Fruit fly (Drosophila melanogaster) whole organism, embryonic: ENCODE results near the gene Trpgamma.

Experiments
- Atf6 ChIP-seq: fragments of 200-800 bp; sonication (Bioruptor generic); IDR thresholded peaks from 2 replicates; pipeline ENCODE4 v1.3.6; 2022; ENCODE audit warnings: missing biosample characterization, missing genetic modification characterization
- CG12744 ChIP-seq: fragments of 200-800 bp; sonication (Bioruptor generic); optimal IDR thresholded peaks from 2 replicates; lab custom pipeline; 2016; ENCODE audit warnings: missing biosample characterization, missing genetic modification characterization
- CG15011 ChIP-seq: fragments of 200-800 bp; sonication (Bioruptor generic); optimal IDR thresholded peaks from 3 replicates; lab custom pipeline; 2018; ENCODE audit warnings: missing biosample characterization, mild to moderate bottlenecking, missing genetic modification characterization
- CG1603 ChIP-seq: fragments of 200-800 bp; sonication (Bioruptor generic); optimal IDR thresholded peaks from 2 replicates; lab custom pipeline; 2019; ENCODE audit warnings: missing biosample characterization, mild to moderate bottlenecking, missing genetic modification characterization, moderate library complexity
- CG17328 ChIP-seq: fragments of 200-800 bp; sonication (Bioruptor generic); IDR thresholded peaks from 2 replicates; pipeline ENCODE4 v1.3.6; 2022; ENCODE audit warnings: missing biosample characterization, missing genetic modification characterization
- CG17385 ChIP-seq: fragments of 200-800 bp; sonication (Bioruptor generic); optimal IDR thresholded peaks from 3 replicates; lab custom pipeline; 2018; ENCODE audit warnings: missing biosample characterization, mild to moderate bottlenecking, missing genetic modification characterization
- CG17829 ChIP-seq: fragments of 200-800 bp; optimal IDR thresholded peaks from 2 replicates; lab custom pipeline; 2019; ENCODE audit warnings: missing biosample characterization, mild to moderate bottlenecking, missing genetic modification characterization, moderate library complexity
- CG1832 ChIP-seq: fragments of 200-800 bp; sonication (Bioruptor generic); optimal IDR thresholded peaks from 2 replicates; lab custom pipeline; 2017; ENCODE audit warnings: missing biosample characterization, mild to moderate bottlenecking, missing genetic modification characterization, inconsistent platforms
- CG18476 ChIP-seq: fragments of 200-800 bp; sonication (Bioruptor generic); optimal IDR thresholded peaks from 2 replicates; lab custom pipeline; 2016; ENCODE audit warnings: missing biosample characterization, mild to moderate bottlenecking, missing genetic modification characterization
- CG2129 ChIP-seq: fragments of 200-800 bp; sonication (Bioruptor generic); IDR thresholded peaks from 2 replicates; pipeline ENCODE4 v1.3.6; 2022; ENCODE audit warnings: missing biosample characterization, missing genetic modification characterization; ENCODE audit not compliant: partially characterized antibody
- CG2678 ChIP-seq: fragments of 200-800 bp; sonication (Bioruptor generic); optimal IDR thresholded peaks from 3 replicates; lab custom pipeline; 2019; ENCODE audit warnings: missing biosample characterization, mild to moderate bottlenecking, missing genetic modification characterization, moderate library complexity
- CG30431 ChIP-seq: fragments of 200-800 bp; sonication (Bioruptor generic); optimal IDR thresholded peaks from 2 replicates; lab custom pipeline; 2017; ENCODE audit warnings: missing biosample characterization, missing genetic modification characterization
- CG32532 ChIP-seq: fragments of 200-800 bp; sonication (Bioruptor generic); IDR thresholded peaks from 2 replicates; pipeline ENCODE4 v1.3.6; 2022; ENCODE audit warnings: missing biosample characterization, missing genetic modification characterization
- CG3407 ChIP-seq: fragments of 200-800 bp; sonication (Bioruptor generic); optimal IDR thresholded peaks from 2 replicates; lab custom pipeline; 2018; ENCODE audit warnings: missing biosample characterization, mild to moderate bottlenecking, missing genetic modification characterization
- CG34376 ChIP-seq: fragments of 200-800 bp; sonication (Bioruptor generic); optimal IDR thresholded peaks from 2 replicates; lab custom pipeline; 2018; ENCODE audit warnings: missing biosample characterization, mild to moderate bottlenecking, missing genetic modification characterization
- CG3726 ChIP-seq: fragments of 200-800 bp; sonication (Bioruptor generic); IDR thresholded peaks from 3 replicates; pipeline ENCODE4, ENCODE4 v1.3.6; 2022; ENCODE audit warnings: missing biosample characterization, missing genetic modification characterization
- CG4360 ChIP-seq: fragments of 200-800 bp; sonication (Bioruptor generic); IDR thresholded peaks from 2 replicates; pipeline ENCODE4 v1.3.6; 2022; ENCODE audit warnings: missing biosample characterization, missing genetic modification characterization
- CG5245 ChIP-seq: fragments of 200-800 bp; sonication (Bioruptor generic); optimal IDR thresholded peaks from 3 replicates; lab custom pipeline; 2016; ENCODE audit warnings: missing biosample characterization, missing genetic modification characterization
- CG6791 ChIP-seq: fragments of 200-800 bp; sonication (Bioruptor generic); IDR thresholded peaks from 3 replicates; pipeline ENCODE4 v1.3.6; 2022; ENCODE audit warnings: missing biosample characterization, missing genetic modification characterization; ENCODE audit not compliant: partially characterized antibody
- CG7839 ChIP-seq: fragments of 200-800 bp; sonication (Bioruptor generic); optimal IDR thresholded peaks from 3 replicates; lab custom pipeline; 2018; ENCODE audit warnings: missing biosample characterization, mild to moderate bottlenecking, missing genetic modification characterization, moderate library complexity
- CG8290 ChIP-seq, 3 experiments: fragments of 200-800 bp; sonication (Bioruptor generic); optimal IDR thresholded peaks; 2 replicates each; lab custom pipeline; 2016 to 2019; ENCODE audit warnings: missing biosample characterization in 3 of 3, missing genetic modification characterization in 3 of 3, mild to moderate bottlenecking in 2 of 3, moderate library complexity in 1 of 3
- CG8478 ChIP-seq: fragments of >200 bp; optimal IDR thresholded peaks from 2 replicates; lab custom pipeline; 2018
- CG9215 ChIP-seq: fragments of 200-800 bp; sonication (Bioruptor generic); IDR thresholded peaks from 2 replicates; pipeline ENCODE4 v1.3.6; 2022; ENCODE audit warnings: missing biosample characterization, missing genetic modification characterization
- CG9876 ChIP-seq: fragments of 200-800 bp; sonication (Bioruptor generic); optimal IDR thresholded peaks from 2 replicates; lab custom pipeline; 2016; ENCODE audit warnings: missing biosample characterization, missing genetic modification characterization
- Doc3 ChIP-seq: fragments of 200-800 bp; sonication (Bioruptor generic); IDR thresholded peaks from 3 replicates; pipeline ENCODE4 v1.3.6; 2022; ENCODE audit warnings: missing biosample characterization, missing genetic modification characterization; ENCODE audit not compliant: partially characterized antibody
- Gug ChIP-seq: fragments of 200-800 bp; sonication (Bioruptor generic); IDR thresholded peaks from 4 replicates; pipeline ENCODE4 v1.3.6; 2022; ENCODE audit warnings: missing biosample characterization, missing genetic modification characterization
- HLH54F ChIP-seq: fragments of 200-800 bp; sonication (Bioruptor generic); optimal IDR thresholded peaks from 3 replicates; lab custom pipeline; 2016; ENCODE audit warnings: missing biosample characterization, missing genetic modification characterization
- Hey ChIP-seq: fragments of 200-800 bp; sonication (Bioruptor generic); optimal IDR thresholded peaks from 3 replicates; lab custom pipeline; 2018; ENCODE audit warnings: missing biosample characterization, mild to moderate bottlenecking, missing genetic modification characterization
- Hmr ChIP-seq: fragments of 200-800 bp; sonication (Bioruptor generic); optimal IDR thresholded peaks from 3 replicates; lab custom pipeline; 2017; ENCODE audit warnings: mild to moderate bottlenecking, missing biosample characterization, missing genetic modification reagents, missing genetic modification characterization
- Hsf ChIP-seq: fragments of 200-800 bp; sonication (Bioruptor generic); optimal IDR thresholded peaks from 3 replicates; lab custom pipeline; 2016; ENCODE audit warnings: missing biosample characterization, missing genetic modification characterization
- PHDP ChIP-seq: fragments of 200-800 bp; sonication (Bioruptor generic); optimal IDR thresholded peaks from 3 replicates; lab custom pipeline; 2018; ENCODE audit warnings: missing biosample characterization, mild to moderate bottlenecking, missing genetic modification characterization, moderate library complexity
- Side ChIP-seq: fragments of 200-800 bp; sonication (Bioruptor generic); optimal IDR thresholded peaks from 2 replicates; lab custom pipeline; 2016; ENCODE audit warnings: missing biosample characterization, missing genetic modification characterization
- Six4 ChIP-seq: fragments of 200-800 bp; sonication (Bioruptor generic); optimal IDR thresholded peaks from 2 replicates; lab custom pipeline; 2016; ENCODE audit warnings: missing biosample characterization, missing genetic modification characterization
- bsh ChIP-seq, 2 experiments: fragments of 200-800 bp; sonication (Bioruptor generic); optimal IDR thresholded peaks; 2 replicates each; lab custom pipeline; 2017 to 2018; ENCODE audit warnings: mild to moderate bottlenecking in 2 of 2, missing biosample characterization in 2 of 2, missing genetic modification characterization in 2 of 2, moderate library complexity in 1 of 2
- cad ChIP-seq: fragments of >200 bp; optimal IDR thresholded peaks from 2 replicates; lab custom pipeline; 2017; ENCODE audit warnings: missing biosample characterization, missing genetic modification characterization
- caup ChIP-seq: fragments of 200-800 bp; sonication (Bioruptor generic); optimal IDR thresholded peaks from 3 replicates; lab custom pipeline; 2017; ENCODE audit warnings: missing biosample characterization, mild to moderate bottlenecking, missing genetic modification characterization, moderate library complexity; ENCODE audit not compliant: severe bottlenecking
- corto ChIP-seq: fragments of 200-800 bp; sonication (Bioruptor generic); optimal IDR thresholded peaks from 2 replicates; lab custom pipeline; 2016; ENCODE audit warnings: missing biosample characterization, mild to moderate bottlenecking, missing genetic modification characterization, moderate library complexity
- eve ChIP-seq, 2 experiments: fragments of >200 bp; optimal IDR thresholded peaks; 2 replicates each; lab custom pipeline; 2017; ENCODE audit warnings: missing biosample characterization in 2 of 2, missing genetic modification characterization in 2 of 2
- kah ChIP-seq: fragments of 200-800 bp; sonication (Bioruptor generic); optimal IDR thresholded peaks from 2 replicates; lab custom pipeline; 2018; ENCODE audit warnings: missing biosample characterization, mild to moderate bottlenecking, missing genetic modification characterization
- mam ChIP-seq: fragments of 200-800 bp; sonication (Bioruptor generic); optimal IDR thresholded peaks from 3 replicates; lab custom pipeline; 2016; ENCODE audit warnings: missing biosample characterization, missing genetic modification characterization
- onecut ChIP-seq: fragments of 200-800 bp; sonication (Bioruptor generic); IDR thresholded peaks from 2 replicates; pipeline ENCODE4 v1.3.6; 2022; ENCODE audit warnings: missing biosample characterization, missing genetic modification characterization
- pb ChIP-seq: fragments of 200-800 bp; sonication (Bioruptor generic); optimal IDR thresholded peaks from 3 replicates; lab custom pipeline; 2016; ENCODE audit warnings: missing biosample characterization, missing genetic modification characterization
- repo ChIP-seq: fragments of 200-800 bp; sonication (Bioruptor generic); optimal IDR thresholded peaks from 2 replicates; lab custom pipeline; 2016; ENCODE audit warnings: missing biosample characterization, missing genetic modification characterization
- row ChIP-seq: fragments of 200-800 bp; sonication (Bioruptor generic); IDR thresholded peaks from 3 replicates; pipeline ENCODE4 v1.3.6; 2022; ENCODE audit warnings: missing biosample characterization, missing genetic modification characterization
- schlank ChIP-seq: fragments of 200-800 bp; sonication (Bioruptor generic); optimal IDR thresholded peaks from 2 replicates; lab custom pipeline; 2018; ENCODE audit warnings: missing biosample characterization, mild to moderate bottlenecking, missing genetic modification characterization
- so ChIP-seq: fragments of 200-800 bp; sonication (Bioruptor generic); IDR thresholded peaks from 3 replicates; pipeline ENCODE4 v1.3.6; 2022; ENCODE audit warnings: missing biosample characterization, missing genetic modification characterization
- stwl ChIP-seq: fragments of 200-800 bp; sonication (Bioruptor generic); optimal IDR thresholded peaks from 3 replicates; lab custom pipeline; 2018; ENCODE audit warnings: missing biosample characterization, mild to moderate bottlenecking, missing genetic modification characterization, moderate library complexity
- tll ChIP-seq, 2 experiments: fragments of 200-800 bp in 1 of 2; fragments of >200 bp in 1 of 2; sonication (Bioruptor generic) in 1 of 2; optimal IDR thresholded peaks; 2 replicates each; lab custom pipeline; 2017 to 2019; ENCODE audit warnings: missing biosample characterization in 2 of 2, missing genetic modification characterization in 2 of 2, mild to moderate bottlenecking in 1 of 2, moderate library complexity in 1 of 2
- ttk ChIP-seq: fragments of 200-800 bp; sonication (Bioruptor generic); IDR thresholded peaks from 2 replicates; pipeline ENCODE4 v2.1.2; 2022; ENCODE audit warnings: missing biosample characterization, missing genetic modification characterization
- vnd ChIP-seq: fragments of 200-800 bp; sonication (Bioruptor generic); IDR thresholded peaks from 3 replicates; pipeline ENCODE4 v1.3.6; 2022; ENCODE audit warnings: missing biosample characterization, missing genetic modification characterization; ENCODE audit not compliant: partially characterized antibody
- zen2 ChIP-seq: fragments of 200-800 bp; sonication (Bioruptor generic); IDR thresholded peaks from 3 replicates; pipeline ENCODE4 v1.3.6; 2022; ENCODE audit warnings: missing biosample characterization, missing genetic modification characterization; ENCODE audit not compliant: partially characterized antibody

Trpgamma gene

DNA sequence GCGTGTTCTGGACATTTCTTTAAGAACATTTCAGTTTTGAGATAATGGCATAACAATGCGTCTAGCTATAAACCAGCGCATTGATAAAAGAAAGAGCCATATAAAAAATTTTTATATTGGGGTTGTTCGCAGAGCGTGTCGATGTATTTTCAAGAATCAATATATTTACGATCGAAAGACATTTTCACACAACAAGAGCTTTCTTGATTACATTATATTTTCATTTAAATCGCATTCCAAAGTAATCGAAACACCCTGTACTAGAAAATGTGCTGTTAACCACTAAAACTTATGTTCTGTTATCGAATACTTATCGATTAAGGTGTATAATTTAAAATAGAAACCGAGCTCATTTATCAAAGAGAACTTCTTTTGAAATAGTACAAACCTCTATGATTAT lies 27.3 kb upstream of the Trpgamma start (continued):
- TF ChIP-seq zen2 (GFP tag; lab: Robert Waterston, UW) (no peak), row (peak; percentile 60), corto (GFP tag; lab: Kevin White, UChicago) (no peak), Gug (GFP tag; lab: Robert Waterston, UW) (no peak), CG7839 (no peak), CG1832 (GFP tag; lab: Kevin White, UChicago) (no peak), Doc3 (no peak), HLH54F (GFP tag; lab: Kevin White, UChicago) (peak; percentile 48), caup (GFP tag; lab: Kevin White, UChicago) (peak; percentile 47), CG15011 (GFP tag; lab: Kevin White, UChicago) (no peak), tll (GFP tag; optimal IDR thresholded peaks at IDR 0.05; lab: Kevin White, UChicago) (no peak), CG2678 (tag; lab: Kevin White, UChicago) (no peak), Hmr (GFP tag; lab: Kevin White, UChicago) (peak; percentile 34), CG34376 (GFP tag; lab: Kevin White, UChicago) (no peak), Side (GFP tag; lab: Kevin White, UChicago) (no peak), CG1603 (tag; lab: Kevin White, UChicago) (peak; percentile 31), so (no peak), PHDP (tag; lab: Kevin White, UChicago) (peak; percentile 58), Hey (tag; lab: Kevin White, UChicago) (no peak), CG8478 (lab: Kevin White, UChicago) (no peak), Six4 (GFP tag; lab: Kevin White, UChicago) (no peak), CG5245 (GFP tag; lab: Kevin White, UChicago) (no peak), CG18476 (peak; percentile 35), CG3407 (no peak), CG30431 (GFP tag; lab: Kevin White, UChicago) (no peak), pb (GFP tag; lab: Kevin White, UChicago) (no peak), CG8290 (GFP tag; optimal IDR thresholded peaks at IDR 0.05; lab: Kevin White, UChicago) (no peak), CG8290 (tag; optimal IDR thresholded peaks at IDR 0.05; lab: Kevin White, UChicago) (peak in 1 of 2 experiments; percentile 47), vnd (GFP tag; lab: Robert Waterston, UW) (no peak), repo (GFP tag; lab: Kevin White, UChicago) (no peak), Atf6 (GFP tag; lab: Robert Waterston, UW) (peak; percentile 44; the same call in 1 of the 2 replicates), Hsf (peak; percentile 40), stwl (no peak), onecut (GFP tag; lab: Robert Waterston, UW) (peak; percentile 31; the same call in 1 of the 2 replicates), CG17385 (GFP tag; lab: Kevin White, UChicago) (peak; percentile 62), ttk (GFP tag; lab: Robert Waterston, UW) (no peak), bsh (GFP tag; optimal IDR thresholded peaks at IDR 0.05; lab: Kevin White, UChicago) (peak in 1 of 2 experiments; percentile 30), CG4360 (GFP tag; lab: Robert Waterston, UW) (no peak), CG17328 (no peak; the same call in 1 of the 2 replicates), CG3726 (GFP tag; lab: Robert Waterston, UW) (no peak), CG32532 (GFP tag; lab: Robert Waterston, UW) (no peak), mam (GFP tag; lab: Kevin White, UChicago) (peak; percentile 64), CG12744 (GFP tag; lab: Kevin White, UChicago) (no peak), schlank (tag; lab: Kevin White, UChicago) (no peak), CG2129 (GFP tag; lab: Robert Waterston, UW) (no peak), eve (GFP tag; optimal IDR thresholded peaks at IDR 0.05; lab: Kevin White, UChicago) (no peak), CG6791 (no peak), kah (GFP tag; lab: Kevin White, UChicago) (no peak), cad (GFP tag; lab: Kevin White, UChicago) (no peak), CG17829 (tag; lab: Kevin White, UChicago) (no peak), CG9215 (GFP tag; lab: Robert Waterston, UW) (no peak), CG9876 (GFP tag; lab: Kevin White, UChicago) (no peak)
